Fruit fly (Drosophila melanogaster) whole organism, prepupa: ENCODE measurements around the gene TTLL4A.

Source experiments
- CG10631 ChIP-seq: fragments of 200-800 bp; sonication (Bioruptor generic); optimal IDR thresholded peaks from 2 replicates; lab custom pipeline; 2016; ENCODE audit warnings: missing biosample characterization, missing genetic modification characterization
- CG10669 ChIP-seq: fragments of 200-800 bp; sonication (Bioruptor generic); optimal IDR thresholded peaks from 3 replicates; lab custom pipeline; 2018; ENCODE audit warnings: missing biosample characterization, mild to moderate bottlenecking, missing genetic modification characterization, moderate library complexity
- CG11902 ChIP-seq: fragments of 200-800 bp; sonication (Bioruptor generic); optimal IDR thresholded peaks from 3 replicates; lab custom pipeline; 2016; ENCODE audit warnings: missing biosample characterization, missing genetic modification characterization
- CG16779 ChIP-seq: fragments of 200-800 bp; sonication (Bioruptor generic); optimal IDR thresholded peaks from 3 replicates; lab custom pipeline; 2017; ENCODE audit warnings: missing biosample characterization, mild to moderate bottlenecking, missing genetic modification characterization
- CG3032 ChIP-seq: fragments of 200-800 bp; optimal IDR thresholded peaks from 2 replicates; lab custom pipeline; 2019; ENCODE audit warnings: missing biosample characterization, mild to moderate bottlenecking, missing genetic modification characterization, moderate library complexity
- CG32006 ChIP-seq: fragments of 200-800 bp; sonication (Bioruptor generic); optimal IDR thresholded peaks from 3 replicates; lab custom pipeline; 2017; ENCODE audit warnings: missing biosample characterization, mild to moderate bottlenecking, missing genetic modification characterization
- CG34406 ChIP-seq: fragments of 200-800 bp; sonication (Bioruptor generic); optimal IDR thresholded peaks from 3 replicates; lab custom pipeline; 2016; ENCODE audit warnings: missing biosample characterization, missing genetic modification characterization
- CG6163 ChIP-seq: fragments of 200-800 bp; sonication (Bioruptor generic); IDR thresholded peaks from 3 replicates; pipeline ENCODE4 v1.3.6; 2022; ENCODE audit warnings: missing biosample characterization, missing genetic modification characterization
- CG6808 ChIP-seq: fragments of 200-800 bp; sonication (Bioruptor generic); optimal IDR thresholded peaks from 3 replicates; lab custom pipeline; 2017; ENCODE audit warnings: missing biosample characterization, missing genetic modification characterization, mild to moderate bottlenecking, moderate library complexity, missing genetic modification reagents
- CG8119 ChIP-seq: fragments of 200-800 bp; sonication (Bioruptor generic); IDR thresholded peaks from 3 replicates; pipeline ENCODE4 v1.3.6; 2022; ENCODE audit warnings: missing biosample characterization, missing genetic modification characterization
- CG8319 ChIP-seq: fragments of 200-800 bp; sonication (Bioruptor generic); optimal IDR thresholded peaks from 3 replicates; lab custom pipeline; 2016; ENCODE audit warnings: missing biosample characterization, missing genetic modification characterization
- CG8632 ChIP-seq: fragments of 200-800 bp; sonication (Bioruptor generic); optimal IDR thresholded peaks from 3 replicates; lab custom pipeline; 2016; ENCODE audit warnings: missing biosample characterization, missing genetic modification characterization
- Eip78C ChIP-seq: fragments of 200-800 bp; sonication (Bioruptor generic); peaks from one replicate; lab custom pipeline; 2016; ENCODE audit warnings: missing biosample characterization, missing genetic modification characterization
- Eip93F ChIP-seq: fragments of 200-800 bp; sonication (Bioruptor generic); optimal IDR thresholded peaks from 2 replicates; lab custom pipeline; 2016; ENCODE audit warnings: missing biosample characterization, mild to moderate bottlenecking, missing genetic modification characterization
- Ets96B ChIP-seq: fragments of 200-800 bp; optimal IDR thresholded peaks from 2 replicates; lab custom pipeline; 2019; ENCODE audit warnings: missing biosample characterization, mild to moderate bottlenecking, missing genetic modification characterization, moderate library complexity
- Gug ChIP-seq: fragments of 200-800 bp; sonication (Bioruptor generic); IDR thresholded peaks from 2 replicates; pipeline ENCODE4 v1.3.6; 2022; ENCODE audit warnings: missing biosample characterization, missing genetic modification characterization
- Hr38 ChIP-seq: sonication (Bioruptor generic); optimal IDR thresholded peaks from 2 replicates; lab custom pipeline; 2016; ENCODE audit warnings: missing biosample characterization, missing genetic modification characterization
- Hr4 ChIP-seq: fragments of 200-800 bp; sonication (Bioruptor generic); optimal IDR thresholded peaks from 3 replicates; lab custom pipeline; 2016; ENCODE audit warnings: missing biosample characterization, missing genetic modification characterization
- Lpt ChIP-seq: fragments of 200-800 bp; sonication (Bioruptor generic); optimal IDR thresholded peaks from 3 replicates; lab custom pipeline; 2016; ENCODE audit warnings: missing biosample characterization, missing genetic modification characterization
- Met ChIP-seq: fragments of 200-800 bp; sonication (Bioruptor generic); optimal IDR thresholded peaks from 3 replicates; lab custom pipeline; 2016; ENCODE audit warnings: missing biosample characterization, missing genetic modification characterization
- OdsH ChIP-seq: fragments of 200-800 bp; sonication (Bioruptor generic); optimal IDR thresholded peaks from 3 replicates; lab custom pipeline; 2016; ENCODE audit warnings: missing biosample characterization, missing genetic modification characterization
- Sox102F ChIP-seq: fragments of 200-800 bp; sonication (Bioruptor generic); optimal IDR thresholded peaks from 2 replicates; lab custom pipeline; 2016; ENCODE audit warnings: missing biosample characterization, mild to moderate bottlenecking, missing genetic modification characterization
- Sox14 ChIP-seq: fragments of 200-800 bp; sonication (Bioruptor generic); optimal IDR thresholded peaks from 3 replicates; lab custom pipeline; 2016; ENCODE audit warnings: missing biosample characterization, missing genetic modification characterization
- dsx ChIP-seq: fragments of 200-800 bp; optimal IDR thresholded peaks from 3 replicates; lab custom pipeline; 2019; ENCODE audit warnings: missing biosample characterization, mild to moderate bottlenecking, missing genetic modification characterization, moderate library complexity; ENCODE audit not compliant: poor library complexity, severe bottlenecking
- eg ChIP-seq: fragments of 200-800 bp; sonication (Bioruptor generic); IDR thresholded peaks from 3 replicates; pipeline ENCODE4 v1.3.6; 2022; ENCODE audit warnings: missing biosample characterization, missing genetic modification characterization
- esn ChIP-seq: fragments of 200-800 bp; sonication (Bioruptor generic); optimal IDR thresholded peaks from 2 replicates; lab custom pipeline; 2016; ENCODE audit warnings: missing biosample characterization, mild to moderate bottlenecking, missing genetic modification characterization, moderate library complexity
- fd59A ChIP-seq: fragments of 200-800 bp; sonication (Bioruptor generic); optimal IDR thresholded peaks from 2 replicates; lab custom pipeline; 2017; ENCODE audit warnings: missing biosample characterization, mild to moderate bottlenecking, missing genetic modification characterization, missing genetic modification reagents
- fkh ChIP-seq: fragments of 200-800 bp; sonication (Bioruptor generic); optimal IDR thresholded peaks from 3 replicates; lab custom pipeline; 2017; ENCODE audit warnings: missing biosample characterization, mild to moderate bottlenecking, missing genetic modification characterization, moderate library complexity
- lz ChIP-seq: fragments of 200-800 bp; sonication (Bioruptor generic); optimal IDR thresholded peaks from 3 replicates; lab custom pipeline; 2016; ENCODE audit warnings: missing biosample characterization, missing genetic modification characterization
- pdm3 ChIP-seq: fragments of 200-800 bp; sonication (Bioruptor generic); optimal IDR thresholded peaks from 3 replicates; lab custom pipeline; 2016; ENCODE audit warnings: missing biosample characterization, missing genetic modification characterization
- salr ChIP-seq, 2 experiments: fragments of 200-800 bp; sonication (Bioruptor generic); optimal IDR thresholded peaks; 3 replicates each; lab custom pipeline; 2016 to 2018; ENCODE audit warnings: missing biosample characterization in 2 of 2, missing genetic modification characterization in 2 of 2, mild to moderate bottlenecking in 1 of 2
- ss ChIP-seq, 2 experiments: fragments of 200-800 bp; sonication (Bioruptor generic); optimal IDR thresholded peaks; 2 replicates in 1 of 2; 3 replicates in 1 of 2; lab custom pipeline; 2017 to 2018; ENCODE audit warnings: mild to moderate bottlenecking in 2 of 2, missing biosample characterization in 2 of 2, missing genetic modification characterization in 2 of 2, moderate library complexity in 1 of 2
- svp ChIP-seq: fragments of 200-800 bp; sonication (Bioruptor generic); peaks from one replicate; lab custom pipeline; 2016; ENCODE audit warnings: missing biosample characterization, missing genetic modification characterization
- vri ChIP-seq: fragments of 200-800 bp; sonication (Bioruptor generic); optimal IDR thresholded peaks from 3 replicates; lab custom pipeline; 2016; ENCODE audit warnings: missing biosample characterization, mild to moderate bottlenecking, missing genetic modification characterization

The TTLL4A gene

dm6 chr2L:10989162-10989561, at the start of gene TTLL4A:
TSS of gene TTLL4A (plus strand) at chr2L:10989401.
- TF ChIP-seq lz (GFP tag; lab: Kevin White, UChicago) = peak; percentile 14
- peak; percentile 22 for TF ChIP-seq Hr4 (GFP tag; lab: Kevin White, UChicago)
- TF ChIP-seq esn (GFP tag; lab: Kevin White, UChicago) = peak; percentile 50
- TF ChIP-seq CG10631 (GFP tag; lab: Kevin White, UChicago) = no peak

dm6 chr2L:10940196-10940595, 49.0 kb upstream of the TTLL4A start:
- TF ChIP-seq CG6808 (no peak), Sox14 (GFP tag; lab: Kevin White, UChicago) (no peak), CG10631 (GFP tag; lab: Kevin White, UChicago) (no peak), ss (GFP tag; optimal IDR thresholded peaks at IDR 0.05; lab: Kevin White, UChicago) (no peak), Met (GFP tag; lab: Kevin White, UChicago) (no peak), vri (GFP tag; lab: Kevin White, UChicago) (no peak), Eip93F (GFP tag; lab: Kevin White, UChicago) (no peak), svp (GFP tag; lab: Kevin White, UChicago) (no peak), Gug (no peak), fkh (GFP tag; lab: Kevin White, UChicago) (no peak), pdm3 (GFP tag; lab: Kevin White, UChicago) (no peak), salr (GFP tag; optimal IDR thresholded peaks at IDR 0.05; lab: Kevin White, UChicago) (no peak), CG32006 (GFP tag; lab: Kevin White, UChicago) (no peak), CG10669 (GFP tag; lab: Kevin White, UChicago) (no peak)

DNA sequence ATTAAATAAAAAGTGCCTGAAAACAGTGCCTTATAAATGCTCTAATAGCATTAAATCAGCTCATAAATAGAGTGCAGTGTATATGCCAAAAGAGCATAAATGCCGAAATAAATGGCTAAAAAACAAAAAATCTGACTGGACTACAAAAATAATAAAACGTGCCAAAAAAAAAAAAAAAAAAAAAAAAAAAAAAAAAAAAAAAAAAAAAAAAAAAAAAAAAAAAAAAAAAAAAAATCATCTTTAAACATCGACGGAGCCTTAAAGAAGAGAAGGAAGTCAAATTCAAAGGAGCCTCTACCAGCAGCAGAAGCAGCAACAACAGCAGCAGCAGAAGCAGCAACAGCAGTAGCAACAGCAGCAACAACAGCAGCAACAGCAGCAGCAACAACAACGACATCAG, 41.4 kb upstream of the TTLL4A start:
- TF ChIP-seq CG6163 (GFP tag; lab: Robert Waterston, UW) (peak; percentile 70; the same call in 2 of the 3 replicates), CG8119 (GFP tag; lab: Robert Waterston, UW) (peak; percentile 75), eg (GFP tag; lab: Robert Waterston, UW) (0 out of 3 replicates have a peak, but pooled peaks have one; percentile 24)
- TF ChIP-seq, all 60 proteins: peak for 3; not testable (repeated sequence) for 57

DNA sequence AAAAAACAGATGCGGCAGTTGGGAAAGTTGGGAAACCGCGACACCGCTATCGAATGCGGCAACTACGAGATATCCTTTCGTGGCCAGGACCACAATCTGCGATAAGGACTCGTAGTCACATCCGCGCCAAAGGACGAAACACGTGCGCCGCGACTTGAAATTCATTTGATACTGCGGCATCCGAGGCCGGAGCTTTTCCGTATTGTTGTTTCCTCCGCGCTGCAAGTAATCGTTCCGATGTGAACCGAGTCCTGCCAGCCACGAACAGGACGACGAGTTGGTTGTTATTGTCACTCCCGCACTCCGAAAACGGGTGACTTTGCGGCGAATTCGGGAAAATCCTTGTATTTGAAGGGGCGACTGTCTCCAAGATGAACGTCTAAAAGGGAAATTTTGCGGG, 25.2 kb upstream of the TTLL4A start, which contains the start of gene dpr2:
Gene dpr2 (minus strand): TSS at position 175 of the 400 bp plus-strand sequence.
- TF ChIP-seq CG11902 (GFP tag; lab: Kevin White, UChicago) (no peak), Ets96B (no peak), CG16779 (no peak), esn (GFP tag; lab: Kevin White, UChicago) (no peak), CG10631 (GFP tag; lab: Kevin White, UChicago) (no peak), fd59A (GFP tag; lab: Kevin White, UChicago) (no peak), Hr38 (GFP tag; lab: Kevin White, UChicago) (no peak)

dm6 chr2L:10964493-10964892, 24.7 kb upstream of the TTLL4A start:
- TF ChIP-seq Lpt (GFP tag; lab: Kevin White, UChicago) (no peak), Hr38 (GFP tag; lab: Kevin White, UChicago) (no peak), esn (GFP tag; lab: Kevin White, UChicago) (no peak), Eip93F (GFP tag; lab: Kevin White, UChicago) (no peak), fkh (GFP tag; lab: Kevin White, UChicago) (no peak), CG8632 (GFP tag; lab: Kevin White, UChicago) (no peak), Met (GFP tag; lab: Kevin White, UChicago) (no peak), lz (GFP tag; lab: Kevin White, UChicago) (no peak), Sox102F (GFP tag; lab: Kevin White, UChicago) (no peak), CG3032 (tag; lab: Kevin White, UChicago) (no peak), CG8319 (GFP tag; lab: Kevin White, UChicago) (no peak), dsx (GFP tag; lab: Kevin White, UChicago) (no peak), Ets96B (no peak), Eip78C (GFP tag; lab: Kevin White, UChicago) (no peak), OdsH (GFP tag; lab: Kevin White, UChicago) (no peak), CG34406 (no peak), CG8119 (GFP tag; lab: Robert Waterston, UW) (no peak), Gug (no peak), fd59A (GFP tag; lab: Kevin White, UChicago) (no peak)
